Worm (Caenorhabditis elegans) whole organism, L4 larva: ENCODE data around the gene C27H5.2.

Experiments
- ceh-28 ChIP-seq: fragments of 150-350 bp; optimal IDR thresholded peaks from 2 replicates; lab custom pipeline; 2014; ENCODE audit warnings: missing biosample characterization, missing genetic modification reagents, missing genetic modification characterization
- dpl-1 ChIP-seq: fragments of 150-350 bp; optimal IDR thresholded peaks from 2 replicates; lab custom pipeline; 2014; ENCODE audit warnings: missing biosample characterization, missing genetic modification reagents, missing genetic modification characterization

- no peak for TF ChIP-seq ceh-28 (tag; lab: Kevin White, UChicago)
- peak; percentile 50 for TF ChIP-seq dpl-1
Observed at ce11 chrII:7200051-7200599, 44.7 kb downstream of the C27H5.2 start, which contains the start of gene pcrg-1.
